Fruit fly (Drosophila melanogaster) whole organism, adult: ENCODE measurements around the gene CG9673.

ENCODE experiments used
- CG11617 ChIP-seq: fragments of 200-800 bp; sonication (Bioruptor generic); optimal IDR thresholded peaks from 2 replicates; lab custom pipeline; 2017; ENCODE audit warnings: mild to moderate bottlenecking, missing biosample characterization, missing genetic modification reagents, missing genetic modification characterization
- CG12768 ChIP-seq: fragments of 200-800 bp; sonication (Bioruptor generic); optimal IDR thresholded peaks from 2 replicates; lab custom pipeline; 2017; ENCODE audit warnings: missing biosample characterization, missing genetic modification characterization, mild to moderate bottlenecking, moderate library complexity, missing genetic modification reagents
- CG14711 ChIP-seq: fragments of 200-800 bp; sonication (Bioruptor generic); optimal IDR thresholded peaks from 2 replicates; lab custom pipeline; 2018; ENCODE audit warnings: missing biosample characterization, mild to moderate bottlenecking, missing genetic modification characterization, moderate library complexity
- CG1620 ChIP-seq: fragments of 200-800 bp; sonication (Bioruptor generic); optimal IDR thresholded peaks from 2 replicates; lab custom pipeline; 2016; ENCODE audit warnings: missing biosample characterization, missing genetic modification characterization
- CG33017 ChIP-seq: fragments of 200-800 bp; sonication (Bioruptor generic); optimal IDR thresholded peaks from 2 replicates; lab custom pipeline; 2018; ENCODE audit warnings: missing biosample characterization, mild to moderate bottlenecking, missing genetic modification characterization, moderate library complexity
- CG5204 ChIP-seq: fragments of 200-800 bp; sonication (Bioruptor generic); optimal IDR thresholded peaks from 2 replicates; lab custom pipeline; 2016; ENCODE audit warnings: missing biosample characterization, missing genetic modification characterization
- CG7045 ChIP-seq: fragments of 200-800 bp; sonication (Bioruptor generic); optimal IDR thresholded peaks from 2 replicates; lab custom pipeline; 2017; ENCODE audit warnings: missing biosample characterization, mild to moderate bottlenecking, missing genetic modification characterization
- CG7101 ChIP-seq: fragments of 200-800 bp; sonication (Bioruptor generic); optimal IDR thresholded peaks from 2 replicates; lab custom pipeline; 2018; ENCODE audit warnings: missing biosample characterization, mild to moderate bottlenecking, missing genetic modification characterization, moderate library complexity
- Clk ChIP-seq: fragments of 200-800 bp; sonication (Bioruptor generic); optimal IDR thresholded peaks from 2 replicates; lab custom pipeline; 2017; ENCODE audit warnings: missing biosample characterization, missing genetic modification characterization
- Crg-1 ChIP-seq: fragments of 200-800 bp; sonication (Bioruptor generic); optimal IDR thresholded peaks from 2 replicates; lab custom pipeline; 2016; ENCODE audit warnings: missing biosample characterization, missing genetic modification characterization
- Hr96 ChIP-seq: fragments of 200-800 bp; sonication (Bioruptor generic); optimal IDR thresholded peaks from 2 replicates; lab custom pipeline; 2016; ENCODE audit warnings: missing biosample characterization, missing genetic modification characterization
- Mnt ChIP-seq: fragments of 200-800 bp; sonication (Bioruptor generic); optimal IDR thresholded peaks from 2 replicates; lab custom pipeline; 2016; ENCODE audit warnings: missing biosample characterization, mild to moderate bottlenecking, missing genetic modification characterization
- bab1 ChIP-seq: fragments of 200-800 bp; sonication (Bioruptor generic); optimal IDR thresholded peaks from 3 replicates; lab custom pipeline; 2019; ENCODE audit warnings: missing biosample characterization, mild to moderate bottlenecking, missing genetic modification characterization, moderate library complexity
- cic ChIP-seq: fragments of 200-800 bp; sonication (Bioruptor generic); optimal IDR thresholded peaks from 2 replicates; lab custom pipeline; 2017; ENCODE audit warnings: missing biosample characterization, mild to moderate bottlenecking, missing genetic modification characterization, moderate library complexity
- cnc ChIP-seq, 2 experiments: fragments of >200 bp; optimal IDR thresholded peaks; 2 replicates each; lab custom pipeline; 2017
- kay ChIP-seq: fragments of 200-800 bp; sonication (Bioruptor generic); peaks from one replicate; lab custom pipeline; 2016; ENCODE audit warnings: missing biosample characterization, missing genetic modification characterization, borderline replicate concordance
- ovo ChIP-seq: fragments of 200-800 bp; sonication (Bioruptor generic); optimal IDR thresholded peaks from 2 replicates; lab custom pipeline; 2016; ENCODE audit warnings: missing biosample characterization, missing genetic modification characterization
- pad ChIP-seq: fragments of 200-800 bp; sonication (Bioruptor generic); optimal IDR thresholded peaks from 3 replicates; lab custom pipeline; 2017; ENCODE audit warnings: missing biosample characterization, missing genetic modification characterization, mild to moderate bottlenecking, moderate library complexity, missing genetic modification reagents
- tj ChIP-seq: fragments of 200-800 bp; sonication (Bioruptor generic); optimal IDR thresholded peaks from 3 replicates; lab custom pipeline; 2017; ENCODE audit warnings: missing biosample characterization, mild to moderate bottlenecking, missing genetic modification characterization, moderate library complexity
- toe ChIP-seq: fragments of 200-800 bp; sonication (Bioruptor generic); optimal IDR thresholded peaks from 2 replicates; lab custom pipeline; 2016; ENCODE audit warnings: missing biosample characterization, missing genetic modification characterization

The CG9673 gene

DNA sequence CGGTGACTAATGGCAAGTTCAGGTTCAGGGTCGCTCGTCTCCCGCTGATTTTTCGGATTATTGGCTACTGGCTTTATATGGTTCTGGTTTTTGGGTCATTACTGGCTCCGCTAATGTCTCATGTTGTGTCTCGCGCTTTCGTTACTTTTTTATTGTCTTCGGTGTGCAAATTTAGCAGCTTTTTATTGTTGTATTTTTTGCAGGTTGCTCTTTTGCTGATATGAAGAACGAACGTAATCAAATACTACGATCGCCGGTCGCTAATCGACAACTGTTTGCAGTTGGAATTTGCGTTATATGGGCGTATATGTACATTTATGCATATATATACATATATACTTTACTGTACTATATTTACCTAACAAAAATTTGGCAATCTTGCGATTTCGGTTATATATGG, 20.9 kb upstream of the CG9673 start:
- TF ChIP-seq CG33017 (no peak), CG11617 (no peak), cic (GFP tag; lab: Kevin White, UChicago) (no peak), pad (GFP tag; lab: Kevin White, UChicago) (no peak), Mnt (GFP tag; lab: Kevin White, UChicago) (no peak), ovo (GFP tag; lab: Kevin White, UChicago) (no peak), CG5204 (GFP tag; lab: Kevin White, UChicago) (no peak), bab1 (peak; percentile 3), cnc (optimal IDR thresholded peaks at IDR 0.05; lab: Kevin White, UChicago) (no peak), CG1620 (GFP tag; lab: Kevin White, UChicago) (no peak), toe (GFP tag; lab: Kevin White, UChicago) (no peak), tj (GFP tag; lab: Kevin White, UChicago) (peak; percentile 93), CG7045 (GFP tag; lab: Kevin White, UChicago) (no peak), CG12768 (no peak), kay (GFP tag; lab: Kevin White, UChicago) (no peak)

DNA sequence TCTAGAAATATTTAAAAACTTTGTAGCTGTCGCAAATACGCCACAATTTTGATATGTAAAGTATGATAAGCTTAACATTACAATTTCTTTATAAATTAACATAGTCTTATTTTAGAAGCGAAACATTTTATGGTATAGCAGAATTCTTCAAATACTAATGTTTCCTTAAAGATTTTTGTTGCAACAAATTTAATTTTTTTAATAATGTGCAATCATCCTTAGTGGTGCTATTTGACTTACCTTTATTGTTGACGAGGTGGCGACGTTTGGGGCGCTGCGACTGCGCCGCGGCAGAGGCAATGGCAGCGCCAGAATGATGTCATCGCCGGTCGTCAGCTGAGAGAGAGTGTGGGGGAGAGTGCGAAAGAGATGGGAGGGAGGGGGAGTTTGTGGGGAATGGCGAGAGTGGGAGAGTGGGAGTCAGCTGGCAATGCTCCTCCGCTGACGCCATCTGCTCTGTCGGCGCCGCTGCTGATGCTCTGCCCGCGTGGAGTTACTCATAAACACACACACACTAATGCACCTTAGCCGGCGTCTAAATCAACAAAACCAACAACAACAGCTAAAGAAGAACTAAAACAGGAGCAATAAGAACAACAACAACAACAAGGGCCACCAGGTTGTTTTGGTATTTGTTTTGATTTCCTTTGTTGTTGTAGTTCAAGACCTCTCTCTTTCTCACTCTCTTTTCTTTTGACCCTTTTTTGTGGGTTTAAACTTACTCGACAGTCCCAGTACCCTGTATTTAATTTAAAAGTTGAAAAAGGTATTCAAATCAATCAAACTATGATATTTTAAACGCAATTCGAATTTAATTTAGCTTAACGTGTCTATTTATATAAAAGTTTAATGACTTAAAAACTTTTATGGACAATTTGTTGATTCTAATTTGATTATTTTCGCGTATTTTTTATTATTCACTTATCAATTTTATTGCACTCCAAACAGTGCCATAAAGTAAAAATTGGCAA, 19.8 kb upstream of the CG9673 start:
- TF ChIP-seq CG33017: peak; percentile 22
- peak; percentile 32 for TF ChIP-seq CG11617
- TF ChIP-seq bab1: peak; percentile 43
- TF ChIP-seq cic (GFP tag; lab: Kevin White, UChicago): no peak
- TF ChIP-seq CG5204 (GFP tag; lab: Kevin White, UChicago): peak; percentile 21
- peak; percentile 63 for TF ChIP-seq pad (GFP tag; lab: Kevin White, UChicago)
- TF ChIP-seq toe (GFP tag; lab: Kevin White, UChicago): peak; percentile 5
- peak; percentile 52 for TF ChIP-seq CG7101 (tag; lab: Kevin White, UChicago)
- TF ChIP-seq kay (GFP tag; lab: Kevin White, UChicago): no peak
- no peak for TF ChIP-seq Crg-1 (GFP tag; lab: Kevin White, UChicago)
- TF ChIP-seq CG7045 (GFP tag; lab: Kevin White, UChicago): no peak

DNA sequence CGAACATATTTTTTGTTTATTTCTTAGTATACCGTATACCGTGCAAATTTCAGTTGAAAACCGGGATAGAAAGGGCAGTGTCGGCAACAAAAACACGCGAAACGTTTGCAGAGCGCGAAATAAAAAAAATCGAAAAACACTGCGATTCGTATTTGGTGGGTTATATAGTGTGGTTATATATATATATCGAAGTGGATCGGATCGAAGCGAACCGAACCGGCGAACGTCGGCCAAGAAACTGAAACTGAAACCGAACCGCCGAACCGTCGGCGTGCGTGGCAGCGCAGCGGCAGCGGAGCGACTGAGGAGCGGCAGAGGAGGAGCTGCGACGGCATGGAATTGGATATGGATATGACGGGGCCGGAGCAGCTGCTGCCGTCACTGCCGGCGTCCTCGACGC, 17.5 kb upstream of the CG9673 start, which contains the start of the genes CG32572 and CG34325:
CG32572 (plus strand) TSS at position 16 of the 400 bp plus-strand sequence.
CG34325 (minus strand) TSS at position 244 of the 400 bp plus-strand sequence.
- no peak for TF ChIP-seq Crg-1 (GFP tag; lab: Kevin White, UChicago)
- TF ChIP-seq tj (GFP tag; lab: Kevin White, UChicago): peak; percentile 74
- TF ChIP-seq bab1: peak; percentile 1

- TF ChIP-seq cic (GFP tag; lab: Kevin White, UChicago) (peak; percentile 37), ovo (GFP tag; lab: Kevin White, UChicago) (no peak), tj (GFP tag; lab: Kevin White, UChicago) (peak; percentile 98), CG33017 (peak; percentile 5)
Observed at dm6 chrX:16718169-16718723, 14.6 kb upstream of the CG9673 start.

DNA sequence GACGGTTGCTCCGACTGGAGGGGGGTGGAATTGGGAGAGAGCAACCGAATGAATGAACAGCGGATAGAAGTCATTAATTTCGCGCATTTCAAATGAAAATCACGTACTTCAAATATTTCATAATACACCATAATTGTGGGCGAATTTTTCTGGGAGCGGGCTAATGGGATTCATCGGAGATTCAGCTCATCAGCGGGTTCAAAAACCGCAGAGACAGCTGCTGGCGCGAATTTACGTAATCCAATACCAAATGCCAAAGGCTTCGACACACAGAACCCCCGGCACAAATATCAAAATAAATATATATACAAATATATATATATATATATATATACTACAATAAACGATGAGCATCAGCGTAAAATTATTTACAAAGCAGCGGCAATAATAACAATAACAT, 13.0 kb upstream of the CG9673 start:
- TF ChIP-seq Hr96 (GFP tag; lab: Kevin White, UChicago) (no peak), kay (GFP tag; lab: Kevin White, UChicago) (no peak), tj (GFP tag; lab: Kevin White, UChicago) (no peak), pad (GFP tag; lab: Kevin White, UChicago) (no peak), CG5204 (GFP tag; lab: Kevin White, UChicago) (no peak), toe (GFP tag; lab: Kevin White, UChicago) (no peak), Clk (GFP tag; lab: Kevin White, UChicago) (no peak), cnc (optimal IDR thresholded peaks at IDR 0.05; lab: Kevin White, UChicago) (no peak), Crg-1 (GFP tag; lab: Kevin White, UChicago) (no peak), CG1620 (GFP tag; lab: Kevin White, UChicago) (no peak)

DNA sequence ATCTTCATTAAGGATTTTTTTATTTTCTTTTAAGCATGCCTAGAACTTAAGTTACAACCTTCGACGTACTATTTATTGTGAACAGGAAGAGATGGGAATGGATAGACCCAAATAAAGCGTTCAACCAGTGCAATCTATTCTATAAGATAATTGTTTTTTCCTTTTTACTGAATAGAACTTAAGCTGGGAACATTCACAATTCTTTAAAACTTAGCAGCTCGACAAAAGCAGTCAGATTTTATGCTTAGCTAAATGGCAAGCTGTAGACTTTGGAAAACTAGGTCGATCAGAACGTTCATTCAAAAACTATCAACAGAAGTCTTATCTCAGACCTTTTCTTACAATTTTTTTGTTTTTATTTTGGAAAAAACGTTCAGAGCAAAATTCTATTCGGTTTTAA, 7.3 kb upstream of the CG9673 start, which contains the start of gene CG13008:
CG13008 (plus strand) TSS at position 301 of the 400 bp plus-strand sequence.
- TF ChIP-seq CG5204 (GFP tag; lab: Kevin White, UChicago) (no peak), Hr96 (GFP tag; lab: Kevin White, UChicago) (no peak), tj (GFP tag; lab: Kevin White, UChicago) (no peak), Clk (GFP tag; lab: Kevin White, UChicago) (no peak), CG7045 (GFP tag; lab: Kevin White, UChicago) (no peak), toe (GFP tag; lab: Kevin White, UChicago) (no peak), Mnt (GFP tag; lab: Kevin White, UChicago) (no peak)

dm6 chrX:16706774-16707173, 3.1 kb upstream of the CG9673 start, which contains the start of gene CG9672:
Gene CG9672, minus strand, starts transcription at chrX:16706874.
- TF ChIP-seq CG7045 (GFP tag; lab: Kevin White, UChicago) (no peak), CG7101 (tag; lab: Kevin White, UChicago) (no peak), pad (GFP tag; lab: Kevin White, UChicago) (no peak), cnc (optimal IDR thresholded peaks at IDR 0.05; lab: Kevin White, UChicago) (no peak), CG1620 (GFP tag; lab: Kevin White, UChicago) (no peak), Crg-1 (GFP tag; lab: Kevin White, UChicago) (no peak), Clk (GFP tag; lab: Kevin White, UChicago) (no peak), Mnt (GFP tag; lab: Kevin White, UChicago) (no peak), Hr96 (GFP tag; lab: Kevin White, UChicago) (no peak), toe (GFP tag; lab: Kevin White, UChicago) (no peak), CG12768 (no peak), CG5204 (GFP tag; lab: Kevin White, UChicago) (no peak), CG14711 (tag; lab: Kevin White, UChicago) (no peak), cic (GFP tag; lab: Kevin White, UChicago) (no peak), bab1 (no peak), kay (GFP tag; lab: Kevin White, UChicago) (no peak), CG11617 (no peak), tj (GFP tag; lab: Kevin White, UChicago) (no peak)
